Worm (Caenorhabditis elegans): ENCODE data around the gene fkh-3.

ce11 chrX:13471855-13472254, 48.6 kb upstream of the fkh-3 start, which contains the start of gene tre-4:
- TF ChIP-seq dmd-4 (tag; optimal IDR thresholded peaks at IDR 0.05; ENCODE audit: borderline replicate concordance) = no peak
- TF ChIP-seq tbx-2 (tag; optimal IDR thresholded peaks at IDR 0.05) = no peak
- no peak for TF ChIP-seq T23F11.4 (GFP tag; optimal IDR thresholded peaks at IDR 0.05)
- no peak for TF ChIP-seq hlh-6 (tag; optimal IDR thresholded peaks at IDR 0.05)
- no peak for TF ChIP-seq unc-3 (GFP tag; conservative IDR thresholded peaks at IDR 0.05)
- TF ChIP-seq unc-3 (tag; optimal IDR thresholded peaks at IDR 0.05) = no peak
- no peak for TF ChIP-seq sox-2 (GFP tag; IDR thresholded peaks at IDR 0.05)
- TF ChIP-seq rnt-1 (tag; optimal IDR thresholded peaks at IDR 0.05) = no peak
- no peak for TF ChIP-seq K09A11.1 (tag; optimal IDR thresholded peaks at IDR 0.05; ENCODE audit: insufficient read depth)
- no peak for TF ChIP-seq gmeb-2 (tag; optimal IDR thresholded peaks at IDR 0.05)
- TF ChIP-seq nhr-11 (tag; optimal IDR thresholded peaks at IDR 0.05) = no peak
- TF ChIP-seq ceh-14 (tag; optimal IDR thresholded peaks at IDR 0.05) = no peak
- TF ChIP-seq che-1 (tag; optimal IDR thresholded peaks at IDR 0.05) = no peak
- no peak for TF ChIP-seq nhr-232 (tag; optimal IDR thresholded peaks at IDR 0.05)
- no peak for TF ChIP-seq ztf-16 (tag; optimal IDR thresholded peaks at IDR 0.05)
